Worm (Caenorhabditis elegans) whole organism, young adult: ENCODE measurements around the gene M106.8.
A peak's percentile ranks its signal among the peaks of the same experiment; 100 is the strongest.

Experiments
- D2030.7 ChIP-seq: fragments of 200-800 bp; sonication (Bioruptor generic); IDR thresholded peaks from 2 replicates; pipeline ENCODE4 v1.3.6; 2022; ENCODE audit warnings: missing genetic modification reagents, missing genetic modification characterization, missing compliant biosample characterization
- F10E7.11 ChIP-seq: sonication (generic microtip); optimal IDR thresholded peaks from 2 replicates; lab custom pipeline; 2017; ENCODE audit warnings: mild to moderate bottlenecking, missing genetic modification characterization, moderate library complexity, missing compliant biosample characterization
- F33H1.4 ChIP-seq: fragments of 200-800 bp; sonication (Bioruptor generic); IDR thresholded peaks from 2 replicates; pipeline ENCODE4 v1.3.6; 2022; ENCODE audit warnings: missing genetic modification reagents, missing genetic modification characterization, missing compliant biosample characterization
- F57A8.1 ChIP-seq: fragments of 200-800 bp; sonication (Bioruptor generic); optimal IDR thresholded peaks from 2 replicates; lab custom pipeline; 2018; ENCODE audit warnings: mild to moderate bottlenecking, missing genetic modification characterization, moderate library complexity, missing compliant biosample characterization
- T26A5.8 ChIP-seq: sonication (generic microtip); optimal IDR thresholded peaks from 2 replicates; lab custom pipeline; 2016; ENCODE audit warnings: missing genetic modification characterization, missing compliant biosample characterization
- Y56A3A.18 ChIP-seq: fragments of 200-800 bp; sonication (Bioruptor generic); IDR thresholded peaks from 2 replicates; pipeline ENCODE4 v1.3.6; 2022; ENCODE audit warnings: missing genetic modification reagents, missing genetic modification characterization, missing compliant biosample characterization
- Y95B8A.8 ChIP-seq: fragments of 200-800 bp; sonication (Bioruptor generic); IDR thresholded peaks from 2 replicates; pipeline ENCODE4 v1.3.6; 2022; ENCODE audit warnings: missing genetic modification reagents, missing genetic modification characterization, missing compliant biosample characterization
- aptf-2 ChIP-seq: fragments of 200-800 bp; sonication (Bioruptor generic); conservative IDR thresholded peaks from 2 replicates; pipeline ENCODE4 v1.3.6; 2022; ENCODE audit warnings: missing genetic modification reagents, missing genetic modification characterization, missing compliant biosample characterization
- atf-7 ChIP-seq: sonication (generic microtip); optimal IDR thresholded peaks from 2 replicates; lab custom pipeline; 2017; ENCODE audit warnings: mild to moderate bottlenecking, missing genetic modification characterization, missing compliant biosample characterization
- attf-3 ChIP-seq: fragments of 200-800 bp; sonication (Bioruptor generic); conservative IDR thresholded peaks from 2 replicates; pipeline ENCODE4 v1.3.6; 2022; ENCODE audit warnings: missing genetic modification reagents, missing genetic modification characterization, missing compliant biosample characterization
- bed-2 ChIP-seq: fragments of 200-800 bp; sonication (Bioruptor generic); IDR thresholded peaks from 2 replicates; pipeline ENCODE4 v1.3.6; 2022; ENCODE audit warnings: missing genetic modification reagents, missing genetic modification characterization, missing compliant biosample characterization
- cebp-1 ChIP-seq, 2 experiments: fragments of 200-800 bp in 1 of 2; sonication (Bioruptor generic) in 1 of 2; sonication (generic microtip) in 1 of 2; IDR thresholded peaks in 1 of 2; optimal IDR thresholded peaks in 1 of 2; 2 replicates each; pipeline versions ENCODE4 v1.3.6 to Lab custom; 2017 to 2022; ENCODE audit warnings: missing compliant biosample characterization in 2 of 2, missing genetic modification characterization in 2 of 2, mild to moderate bottlenecking in 1 of 2, missing genetic modification reagents in 1 of 2, moderate library complexity in 1 of 2
- ceh-79 ChIP-seq: sonication (generic microtip); optimal IDR thresholded peaks from 2 replicates; lab custom pipeline; 2017; ENCODE audit warnings: mild to moderate bottlenecking, missing genetic modification characterization, missing compliant biosample characterization
- ceh-91 ChIP-seq: fragments of 200-800 bp; sonication (Bioruptor generic); IDR thresholded peaks from 2 replicates; pipeline ENCODE4 v1.3.6; 2022; ENCODE audit warnings: missing genetic modification reagents, missing genetic modification characterization, missing compliant biosample characterization
- chd-7 ChIP-seq: sonication (generic microtip); optimal IDR thresholded peaks from 2 replicates; lab custom pipeline; 2016; ENCODE audit warnings: mild to moderate bottlenecking, missing genetic modification characterization, moderate library complexity, missing compliant biosample characterization
- dox-1 ChIP-seq: fragments of 200-800 bp; sonication (Bioruptor generic); IDR thresholded peaks from 2 replicates; pipeline ENCODE4 v1.3.6; 2022; ENCODE audit warnings: missing genetic modification reagents, missing genetic modification characterization, missing compliant biosample characterization
- dpff-1 ChIP-seq: sonication (generic microtip); optimal IDR thresholded peaks from 2 replicates; lab custom pipeline; 2017; ENCODE audit warnings: mild to moderate bottlenecking, missing genetic modification characterization, missing compliant biosample characterization
- dpl-1 ChIP-seq: fragments of 150-350 bp; optimal IDR thresholded peaks from 2 replicates; lab custom pipeline; 2014; ENCODE audit warnings: missing biosample characterization, missing genetic modification reagents, missing genetic modification characterization
- efl-1 ChIP-seq: fragments of 150-350 bp; optimal IDR thresholded peaks from 2 replicates; lab custom pipeline; 2014; ENCODE audit warnings: missing biosample characterization, missing genetic modification reagents, missing genetic modification characterization
- hmg-1.2 ChIP-seq: fragments of 200-800 bp; sonication (Bioruptor generic); IDR thresholded peaks from 2 replicates; pipeline ENCODE4 v1.3.6; 2022; ENCODE audit warnings: missing genetic modification reagents, missing genetic modification characterization, missing compliant biosample characterization
- hsf-1 ChIP-seq: fragments of 200-800 bp; sonication (Bioruptor generic); IDR thresholded peaks from 2 replicates; pipeline ENCODE4 v1.3.6; 2022; ENCODE audit warnings: missing genetic modification reagents, missing genetic modification characterization, missing compliant biosample characterization
- let-607 ChIP-seq, 2 experiments: fragments of 200-800 bp in 1 of 2; sonication (Bioruptor generic) in 1 of 2; sonication (generic microtip) in 1 of 2; optimal IDR thresholded peaks; 2 replicates each; lab custom pipeline; 2016 to 2018; ENCODE audit warnings: mild to moderate bottlenecking in 2 of 2, missing compliant biosample characterization in 2 of 2, missing genetic modification characterization in 2 of 2, moderate library complexity in 2 of 2, missing genotype in 1 of 2
- lin-40 ChIP-seq: sonication (generic microtip); optimal IDR thresholded peaks from 2 replicates; lab custom pipeline; 2016; ENCODE audit warnings: missing genetic modification characterization, mild to moderate bottlenecking, missing compliant biosample characterization, missing genotype, missing genetic modification reagents
- lsl-1 ChIP-seq: fragments of 200-800 bp; sonication (Bioruptor generic); optimal IDR thresholded peaks from 2 replicates; lab custom pipeline; 2018; ENCODE audit warnings: mild to moderate bottlenecking, missing genetic modification characterization, moderate library complexity, missing compliant biosample characterization
- madf-6 ChIP-seq: fragments of 200-800 bp; sonication (Bioruptor generic); IDR thresholded peaks from 2 replicates; pipeline ENCODE4 v1.3.6; 2022; ENCODE audit warnings: missing genetic modification reagents, missing genetic modification characterization, missing compliant biosample characterization
- madf-8 ChIP-seq: fragments of 200-800 bp; sonication (Bioruptor generic); conservative IDR thresholded peaks from 2 replicates; pipeline ENCODE4 v1.3.6; 2022; ENCODE audit warnings: missing genetic modification reagents, missing genetic modification characterization, missing compliant biosample characterization
- nfya-1 ChIP-seq: sonication (generic microtip); optimal IDR thresholded peaks from 2 replicates; lab custom pipeline; 2017; ENCODE audit warnings: antibody characterized with exemption, missing compliant biosample characterization, missing genetic modification characterization, borderline replicate concordance; ENCODE audit not compliant: insufficient read depth
- nhr-120 ChIP-seq: fragments of 200-800 bp; sonication (Bioruptor generic); IDR thresholded peaks from 2 replicates; pipeline ENCODE4 v1.3.6; 2022; ENCODE audit warnings: missing genetic modification characterization, missing compliant biosample characterization
- pbrm-1 ChIP-seq: fragments of 200-800 bp; sonication (Bioruptor generic); IDR thresholded peaks from 2 replicates; pipeline ENCODE4 v1.3.6; 2022; ENCODE audit warnings: missing genetic modification reagents, missing genetic modification characterization, missing compliant biosample characterization
- snpc-3.4 ChIP-seq: sonication (generic microtip); optimal IDR thresholded peaks from 2 replicates; lab custom pipeline; 2017; ENCODE audit warnings: missing genetic modification characterization, mild to moderate bottlenecking, missing compliant biosample characterization, antibody characterized with exemption, moderate library complexity, missing genotype, missing genetic modification reagents
- snpc-4 ChIP-seq, 5 experiments: fragments of 150-350 bp in 1 of 5; sonication (generic microtip) in 4 of 5; optimal IDR thresholded peaks; 2 replicates each; lab custom pipeline; 2014 to 2018; ENCODE audit warnings: missing genetic modification characterization in 5 of 5, missing biosample characterization in 3 of 5, antibody characterized with exemption in 2 of 5, mild to moderate bottlenecking in 2 of 5, missing compliant biosample characterization in 2 of 5, missing genotype in 2 of 5, moderate library complexity in 2 of 5, missing genetic modification reagents in 1 of 5
- somi-1 ChIP-seq: fragments of 200-800 bp; sonication (Bioruptor generic); optimal IDR thresholded peaks from 2 replicates; lab custom pipeline; 2018; ENCODE audit warnings: mild to moderate bottlenecking, missing genetic modification characterization, missing compliant biosample characterization
- tbx-9 ChIP-seq: sonication (generic microtip); optimal IDR thresholded peaks from 2 replicates; lab custom pipeline; 2016; ENCODE audit warnings: borderline replicate concordance, missing genetic modification characterization, inconsistent platforms, missing compliant biosample characterization
- xnd-1 ChIP-seq: sonication (generic microtip); optimal IDR thresholded peaks from 2 replicates; lab custom pipeline; 2016; ENCODE audit warnings: missing genotype, missing genetic modification reagents, missing genetic modification characterization, missing compliant biosample characterization
- zfh-2 ChIP-seq: fragments of 200-800 bp; sonication (Bioruptor generic); conservative IDR thresholded peaks from 2 replicates; pipeline ENCODE4 v1.3.6; 2022; ENCODE audit warnings: missing genetic modification reagents, missing genetic modification characterization, missing compliant biosample characterization
- ztf-26 ChIP-seq: sonication (generic microtip); optimal IDR thresholded peaks from 2 replicates; lab custom pipeline; 2017; ENCODE audit warnings: missing genetic modification characterization, missing compliant biosample characterization
- ztf-3 ChIP-seq: fragments of 200-800 bp; sonication (Bioruptor generic); optimal IDR thresholded peaks from 2 replicates; lab custom pipeline; 2018; ENCODE audit warnings: mild to moderate bottlenecking, missing genetic modification characterization, missing compliant biosample characterization

The M106.8 gene

DNA sequence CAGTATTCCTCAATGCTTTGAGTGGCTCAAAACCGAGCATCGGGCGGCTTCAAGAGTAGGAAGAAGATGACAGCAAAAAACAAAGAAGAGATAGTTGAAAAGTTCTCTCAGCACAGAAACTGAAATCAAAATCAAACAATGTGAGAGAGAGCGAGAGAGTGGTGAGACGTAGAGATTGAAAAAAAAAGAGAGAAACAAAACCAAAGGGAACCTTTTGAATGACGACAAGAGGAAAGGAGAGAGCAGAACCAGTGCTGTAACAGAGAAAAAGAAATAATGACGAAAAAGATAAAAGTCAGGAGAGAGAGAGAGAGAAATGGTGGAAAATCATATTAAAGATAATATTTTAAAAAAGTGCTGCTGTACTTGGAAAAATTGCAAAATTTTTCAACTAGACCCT is 23.8 kb upstream of the M106.8 start (continued):
- TF ChIP-seq tbx-9 (tag; lab: Kevin White, UChicago) (no peak), T26A5.8 (tag; lab: Kevin White, UChicago) (no peak)

DNA sequence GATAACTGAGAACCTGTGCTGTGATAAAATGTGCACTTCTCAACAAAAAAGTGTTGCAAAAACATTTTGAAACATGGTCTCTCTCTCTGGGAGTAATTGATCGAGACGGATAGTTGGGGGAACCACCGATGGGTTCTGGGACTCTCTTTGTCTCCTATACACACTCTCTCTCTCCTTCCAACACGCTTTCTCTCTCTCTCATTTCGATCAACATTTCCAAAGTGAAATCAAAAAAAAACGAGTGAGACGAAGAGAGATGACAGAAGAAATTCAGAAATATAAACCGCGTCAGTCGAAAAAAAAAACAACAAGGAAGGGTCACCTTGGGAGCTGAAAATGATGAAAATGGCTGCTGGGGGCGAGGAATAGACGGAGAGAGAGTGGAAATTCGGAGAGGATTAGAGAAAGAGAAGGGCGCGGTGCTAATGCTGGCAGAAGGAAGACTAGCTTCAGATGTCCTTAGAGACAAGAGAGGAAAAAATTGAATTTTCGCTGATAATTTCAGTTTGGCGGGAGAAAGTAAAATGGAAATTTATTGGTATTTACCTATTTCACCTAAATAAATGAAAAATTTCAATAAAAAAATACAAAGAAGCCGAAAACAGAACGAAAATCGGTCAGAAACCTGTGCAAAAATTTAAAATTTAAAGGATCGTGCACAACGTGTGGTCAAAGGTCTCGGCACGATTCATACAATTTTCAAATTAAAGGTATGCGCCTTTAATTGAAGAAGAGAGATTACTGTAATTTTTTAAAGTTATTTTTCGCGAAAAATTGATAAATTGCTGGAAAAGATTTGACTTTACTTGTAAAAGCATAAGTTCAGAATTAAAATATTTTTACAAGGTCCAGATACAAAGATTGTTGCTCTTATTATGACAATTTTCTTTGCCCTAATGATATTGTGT is 19.6 kb upstream of the M106.8 start:
- TF ChIP-seq madf-6 (GFP tag; lab: Robert Waterston, UW): peak; percentile 84
- TF ChIP-seq madf-8: peak; percentile 57
- TF ChIP-seq lsl-1 (GFP tag; lab: Kevin White, UChicago): peak; percentile 87
- no peak for TF ChIP-seq F10E7.11 (tag; lab: Kevin White, UChicago)
- peak; percentile 40; the same call in 1 of the 2 replicates for TF ChIP-seq D2030.7 (GFP tag; lab: Robert Waterston, UW)
- no peak for TF ChIP-seq ceh-79 (tag; lab: Kevin White, UChicago)
- TF ChIP-seq F33H1.4: peak; percentile 87
- 0 out of 2 replicates have a peak, but pooled peaks have one; percentile 40 for TF ChIP-seq ceh-91
- TF ChIP-seq dpl-1 (GFP tag; lab: Kevin White, UChicago): peak; percentile 16
- peak; percentile 77 for TF ChIP-seq xnd-1
- peak; percentile 4; the same call in 1 of the 2 replicates for TF ChIP-seq hmg-1.2 (GFP tag; lab: Robert Waterston, UW)
- peak; percentile 4 for TF ChIP-seq lin-40 (tag; lab: Kevin White, UChicago)
- TF ChIP-seq nfya-1: no peak
- TF ChIP-seq zfh-2 (GFP tag; lab: Robert Waterston, UW): peak; percentile 39; the same call in 1 of the 2 replicates
- peak; percentile 35; the same call in 1 of the 2 replicates for TF ChIP-seq Y95B8A.8
- TF ChIP-seq snpc-3.4 (tag; lab: Kevin White, UChicago): peak; percentile 54
- TF ChIP-seq dpff-1 (tag; lab: Kevin White, UChicago): no peak
- peak; percentile 20; the same call in 1 of the 2 replicates for TF ChIP-seq pbrm-1 (GFP tag; lab: Robert Waterston, UW)
- TF ChIP-seq efl-1 (GFP tag; lab: Kevin White, UChicago): peak; percentile 46
- no peak for TF ChIP-seq snpc-4 (GFP tag; optimal IDR thresholded peaks at IDR 0.05; lab: Kevin White, UChicago)
- TF ChIP-seq snpc-4 (tag; optimal IDR thresholded peaks at IDR 0.05; lab: Kevin White, UChicago): peak in 1 of 4 experiments; percentile 13
- TF ChIP-seq, all 124 proteins: peak for 16

DNA sequence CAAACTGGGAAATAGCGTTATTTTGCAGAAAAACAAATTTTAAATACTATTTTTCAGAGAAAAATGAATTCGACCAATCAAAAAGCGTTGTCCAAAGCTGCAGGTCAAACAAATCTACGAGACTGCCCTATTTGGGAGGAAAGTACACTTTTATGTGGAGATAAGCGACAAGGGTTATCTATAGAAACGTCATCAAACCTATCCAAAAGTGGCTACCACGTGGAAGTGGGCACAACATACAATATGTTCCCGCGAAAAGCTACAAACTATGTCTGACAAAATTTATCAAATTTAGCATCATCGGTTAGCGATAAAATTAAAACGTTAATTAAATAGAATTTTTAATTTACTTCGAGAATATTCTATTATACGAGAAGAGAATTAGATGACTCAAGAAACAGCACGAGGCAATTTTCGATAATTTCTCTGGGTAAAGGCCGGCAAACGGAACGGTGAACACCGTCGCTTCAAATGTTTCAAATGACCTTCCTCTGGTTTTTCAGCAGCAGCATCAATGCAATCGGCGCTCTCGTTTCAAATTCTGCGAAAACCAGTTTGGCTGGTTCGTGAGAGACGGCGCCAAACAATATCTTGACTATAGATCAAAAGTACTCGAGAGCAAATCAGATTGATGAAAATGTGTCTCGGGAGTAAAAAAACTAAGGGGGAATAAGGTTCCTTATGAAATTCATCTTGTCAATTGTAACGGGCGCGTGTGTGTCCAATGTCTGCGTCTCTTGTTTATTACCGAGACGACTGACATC is 18.5 kb upstream of the M106.8 start:
- no peak for TF ChIP-seq Y56A3A.18
- TF ChIP-seq atf-7 (tag; lab: Kevin White, UChicago): peak; percentile 28
- TF ChIP-seq hsf-1 (GFP tag; lab: Robert Waterston, UW): 0 out of 2 replicates have a peak, but pooled peaks have one; percentile 19
- no peak for TF ChIP-seq ztf-26 (tag; lab: Kevin White, UChicago)
- peak; percentile 10 for TF ChIP-seq lin-40 (tag; lab: Kevin White, UChicago)
- peak; percentile 16; the same call in 1 of the 2 replicates for TF ChIP-seq hmg-1.2 (GFP tag; lab: Robert Waterston, UW)
- TF ChIP-seq F57A8.1 (GFP tag; lab: Kevin White, UChicago): no peak
- no peak for TF ChIP-seq ztf-3 (GFP tag; lab: Kevin White, UChicago)
- TF ChIP-seq nhr-120: no peak
- no peak for TF ChIP-seq aptf-2
- no peak for TF ChIP-seq dox-1 (GFP tag; lab: Robert Waterston, UW)
- 0 out of 2 replicates have a peak, but pooled peaks have one; percentile 24 for TF ChIP-seq attf-3 (GFP tag; lab: Robert Waterston, UW)
- no peak for TF ChIP-seq somi-1 (GFP tag; lab: Kevin White, UChicago)
- no peak for TF ChIP-seq bed-2 (GFP tag; lab: Robert Waterston, UW)
- TF ChIP-seq let-607 (tag; optimal IDR thresholded peaks at IDR 0.05; lab: Kevin White, UChicago): peak in 1 of 2 experiments; percentile 80
- TF ChIP-seq cebp-1 (GFP tag; IDR thresholded peaks at IDR 0.05; lab: Robert Waterston, UW): no peak
- peak; percentile 50 for TF ChIP-seq cebp-1 (tag; optimal IDR thresholded peaks at IDR 0.05; lab: Kevin White, UChicago)
- no peak for TF ChIP-seq D2030.7 (GFP tag; lab: Robert Waterston, UW)
- peak; percentile 13 for TF ChIP-seq chd-7 (tag; lab: Kevin White, UChicago)
